Worm (Caenorhabditis elegans) whole organism, L1 larva: ENCODE data around the gene C17G1.14.

Experiments used
- ceh-63 ChIP-seq: fragments of 200-800 bp; sonication (Bioruptor generic); optimal IDR thresholded peaks from 2 replicates; lab custom pipeline; 2018; ENCODE audit warnings: mild to moderate bottlenecking, missing genetic modification characterization, missing compliant biosample characterization
- lin-14 ChIP-seq: fragments of 200-800 bp; sonication (Bioruptor generic); optimal IDR thresholded peaks from 2 replicates; lab custom pipeline; 2018; ENCODE audit warnings: mild to moderate bottlenecking, missing genetic modification characterization, moderate library complexity, missing compliant biosample characterization

Gene C17G1.14

DNA sequence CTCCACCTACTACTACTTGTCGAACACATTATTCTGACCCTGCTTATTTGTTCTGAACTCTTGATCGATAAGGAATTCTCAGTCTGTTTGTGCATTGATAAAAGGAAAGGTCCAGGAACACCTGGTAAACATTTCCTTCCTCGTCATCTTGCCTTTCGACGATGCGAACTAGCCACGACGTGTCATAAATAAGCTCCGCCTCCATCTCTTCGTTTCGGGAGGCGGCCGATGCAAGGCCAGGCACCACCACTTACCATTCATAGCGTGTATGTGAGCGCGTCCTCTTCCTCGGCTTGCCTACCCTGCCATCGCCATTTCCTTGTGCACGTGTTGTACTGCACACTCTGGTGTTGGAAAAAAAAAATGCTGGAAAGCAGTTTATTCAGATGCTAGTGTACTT is 50.3 kb downstream of the C17G1.14 start:
- TF ChIP-seq ceh-63 (no peak), lin-14 (GFP tag; lab: Kevin White, UChicago) (peak; percentile 6)
